Worm (Caenorhabditis elegans) whole organism, L1 larva: ENCODE measurements around the gene nex-4.

Experiments
- blmp-1 ChIP-seq: fragments of 150-350 bp; optimal IDR thresholded peaks from 2 replicates; lab custom pipeline; 2014; ENCODE audit warnings: missing biosample characterization, missing genetic modification characterization
- elt-3 ChIP-seq, 6 experiments: fragments of 150-350 bp in 1 of 6; sonication (generic microtip); optimal IDR thresholded peaks; 2 replicates each; lab custom pipeline; 2017 to 2018; ENCODE audit warnings: missing biosample characterization in 6 of 6, missing genetic modification characterization in 6 of 6, inconsistent platforms in 1 of 6
- fos-1 ChIP-seq: fragments of 150-350 bp; optimal IDR thresholded peaks from 2 replicates; lab custom pipeline; 2014; ENCODE audit warnings: missing biosample characterization, missing genetic modification characterization
- hlh-4 ChIP-seq: sonication (generic microtip); optimal IDR thresholded peaks from 2 replicates; lab custom pipeline; 2016; ENCODE audit warnings: mild to moderate bottlenecking, missing genetic modification characterization, missing compliant biosample characterization
- lir-3 ChIP-seq: sonication (generic microtip); optimal IDR thresholded peaks from 2 replicates; lab custom pipeline; 2016; ENCODE audit warnings: mild to moderate bottlenecking, missing genetic modification characterization, moderate library complexity, missing compliant biosample characterization; ENCODE audit not compliant: poor library complexity
- mdl-1 ChIP-seq, 2 experiments: fragments of 150-350 bp; optimal IDR thresholded peaks; 2 replicates each; lab custom pipeline; 2014 to 2017; ENCODE audit warnings: missing biosample characterization in 2 of 2, missing genetic modification characterization in 2 of 2, inconsistent platforms in 1 of 2
- mep-1 ChIP-seq: fragments of 150-350 bp; optimal IDR thresholded peaks from 2 replicates; lab custom pipeline; 2014; ENCODE audit warnings: missing biosample characterization, missing genetic modification characterization
- nhr-237 ChIP-seq: fragments of 150-350 bp; optimal IDR thresholded peaks from 2 replicates; lab custom pipeline; 2014; ENCODE audit warnings: missing biosample characterization, missing genetic modification characterization
- skn-1 ChIP-seq: fragments of 150-350 bp; optimal IDR thresholded peaks from 2 replicates; lab custom pipeline; 2014; ENCODE audit warnings: missing biosample characterization, missing genetic modification characterization
- sptf-1 ChIP-seq: fragments of 150-350 bp; optimal IDR thresholded peaks from 2 replicates; lab custom pipeline; 2014; ENCODE audit warnings: missing biosample characterization, missing genetic modification characterization
- zag-1 ChIP-seq: fragments of 150-350 bp; optimal IDR thresholded peaks from 2 replicates; lab custom pipeline; 2014; ENCODE audit warnings: missing biosample characterization, missing genetic modification characterization
- ztf-11 ChIP-seq, 2 experiments: sonication (generic microtip); optimal IDR thresholded peaks; 2 replicates each; lab custom pipeline; 2016 to 2017; ENCODE audit warnings: missing genetic modification characterization in 2 of 2, missing biosample characterization in 1 of 2, missing compliant biosample characterization in 1 of 2

DNA sequence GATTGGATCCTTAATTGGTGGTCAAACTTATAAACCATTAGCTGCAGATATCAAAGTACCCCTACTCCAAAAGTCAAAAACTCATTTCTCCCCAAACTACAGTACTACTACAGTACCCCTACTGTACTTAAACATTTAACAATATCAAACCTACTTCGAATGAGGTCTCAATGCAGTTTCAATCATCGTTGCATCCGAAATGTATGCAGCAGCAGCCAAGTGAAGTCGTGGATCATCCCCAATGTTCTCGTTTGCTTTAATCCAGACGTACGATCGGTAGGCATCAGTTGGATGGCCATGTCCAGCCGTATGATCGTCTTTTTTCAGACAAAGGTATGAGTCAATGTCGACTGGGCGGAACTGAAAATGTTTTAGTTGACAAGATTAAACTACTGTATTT, 6.3 kb downstream of the nex-4 start:
- TF ChIP-seq nhr-237 (tag; lab: Kevin White, UChicago) (no peak), lir-3 (tag; lab: Kevin White, UChicago) (no peak), ztf-11 (tag; optimal IDR thresholded peaks at IDR 0.05; lab: Kevin White, UChicago) (no peak), fos-1 (tag; lab: Kevin White, UChicago) (no peak), zag-1 (tag; lab: Kevin White, UChicago) (no peak), mep-1 (no peak), mdl-1 (tag; optimal IDR thresholded peaks at IDR 0.05; lab: Kevin White, UChicago) (no peak), sptf-1 (tag; lab: Kevin White, UChicago) (no peak), blmp-1 (tag; lab: Kevin White, UChicago) (no peak), skn-1 (no peak), elt-3 (tag; optimal IDR thresholded peaks at IDR 0.05; lab: Kevin White, UChicago) (no peak), hlh-4 (tag; lab: Kevin White, UChicago) (no peak)
